Fruit fly (Drosophila melanogaster) whole organism, prepupa: ENCODE data around the gene CG10638.
A peak's percentile ranks its signal among the peaks of the same experiment; 100 is the strongest.

Source experiments
- Blimp-1 ChIP-seq: fragments of 200-800 bp; sonication (Bioruptor generic); optimal IDR thresholded peaks from 3 replicates; lab custom pipeline; 2017; ENCODE audit warnings: missing biosample characterization, missing genetic modification characterization, mild to moderate bottlenecking, moderate library complexity, missing genetic modification reagents
- CG10631 ChIP-seq: fragments of 200-800 bp; sonication (Bioruptor generic); optimal IDR thresholded peaks from 2 replicates; lab custom pipeline; 2016; ENCODE audit warnings: missing biosample characterization, missing genetic modification characterization
- CG11762 ChIP-seq: fragments of 200-800 bp; sonication (Bioruptor generic); optimal IDR thresholded peaks from 3 replicates; lab custom pipeline; 2016; ENCODE audit warnings: missing biosample characterization, missing genetic modification characterization; ENCODE audit not compliant: insufficient read depth
- CG1621 ChIP-seq: fragments of 200-800 bp; sonication (Bioruptor generic); optimal IDR thresholded peaks from 3 replicates; lab custom pipeline; 2018; ENCODE audit warnings: missing biosample characterization, mild to moderate bottlenecking, missing genetic modification characterization
- CG16779 ChIP-seq: fragments of 200-800 bp; sonication (Bioruptor generic); optimal IDR thresholded peaks from 3 replicates; lab custom pipeline; 2017; ENCODE audit warnings: missing biosample characterization, mild to moderate bottlenecking, missing genetic modification characterization
- CG3032 ChIP-seq: fragments of 200-800 bp; optimal IDR thresholded peaks from 2 replicates; lab custom pipeline; 2019; ENCODE audit warnings: missing biosample characterization, mild to moderate bottlenecking, missing genetic modification characterization, moderate library complexity
- CG31627 ChIP-seq: fragments of 200-800 bp; sonication (Bioruptor generic); optimal IDR thresholded peaks from 3 replicates; lab custom pipeline; 2016; ENCODE audit warnings: missing biosample characterization, missing genetic modification characterization
- CG34406 ChIP-seq: fragments of 200-800 bp; sonication (Bioruptor generic); optimal IDR thresholded peaks from 3 replicates; lab custom pipeline; 2016; ENCODE audit warnings: missing biosample characterization, missing genetic modification characterization
- CG3919 ChIP-seq: fragments of 200-800 bp; sonication (Bioruptor generic); optimal IDR thresholded peaks from 3 replicates; lab custom pipeline; 2016; ENCODE audit warnings: missing biosample characterization, missing genetic modification characterization
- CG4318 ChIP-seq: fragments of 200-800 bp; sonication (Bioruptor generic); optimal IDR thresholded peaks from 3 replicates; lab custom pipeline; 2017; ENCODE audit warnings: missing biosample characterization, mild to moderate bottlenecking, missing genetic modification characterization
- CG6276 ChIP-seq: fragments of 200-800 bp; sonication (Bioruptor generic); optimal IDR thresholded peaks from 2 replicates; lab custom pipeline; 2017; ENCODE audit warnings: missing biosample characterization, mild to moderate bottlenecking, missing genetic modification characterization
- CG6792 ChIP-seq: fragments of 200-800 bp; sonication (Bioruptor generic); optimal IDR thresholded peaks from 3 replicates; lab custom pipeline; 2016; ENCODE audit warnings: missing biosample characterization, missing genetic modification characterization
- CG6808 ChIP-seq: fragments of 200-800 bp; sonication (Bioruptor generic); optimal IDR thresholded peaks from 3 replicates; lab custom pipeline; 2017; ENCODE audit warnings: missing biosample characterization, missing genetic modification characterization, mild to moderate bottlenecking, moderate library complexity, missing genetic modification reagents
- CG6854 ChIP-seq: fragments of 200-800 bp; sonication (Bioruptor generic); optimal IDR thresholded peaks from 2 replicates; lab custom pipeline; 2017; ENCODE audit warnings: missing biosample characterization, mild to moderate bottlenecking, missing genetic modification characterization
- CG8119 ChIP-seq: fragments of 200-800 bp; sonication (Bioruptor generic); IDR thresholded peaks from 3 replicates; pipeline ENCODE4 v1.3.6; 2022; ENCODE audit warnings: missing biosample characterization, missing genetic modification characterization
- CG8632 ChIP-seq: fragments of 200-800 bp; sonication (Bioruptor generic); optimal IDR thresholded peaks from 3 replicates; lab custom pipeline; 2016; ENCODE audit warnings: missing biosample characterization, missing genetic modification characterization
- Eip75B ChIP-seq: fragments of 200-800 bp; sonication (Bioruptor generic); optimal IDR thresholded peaks from 3 replicates; lab custom pipeline; 2016; ENCODE audit warnings: missing biosample characterization, missing genetic modification characterization
- Eip78C ChIP-seq: fragments of 200-800 bp; sonication (Bioruptor generic); peaks from one replicate; lab custom pipeline; 2016; ENCODE audit warnings: missing biosample characterization, missing genetic modification characterization
- Eip93F ChIP-seq: fragments of 200-800 bp; sonication (Bioruptor generic); optimal IDR thresholded peaks from 2 replicates; lab custom pipeline; 2016; ENCODE audit warnings: missing biosample characterization, mild to moderate bottlenecking, missing genetic modification characterization
- Ets96B ChIP-seq: fragments of 200-800 bp; optimal IDR thresholded peaks from 2 replicates; lab custom pipeline; 2019; ENCODE audit warnings: missing biosample characterization, mild to moderate bottlenecking, missing genetic modification characterization, moderate library complexity
- Hr39 ChIP-seq: fragments of 200-800 bp; sonication (Bioruptor generic); optimal IDR thresholded peaks from 2 replicates; lab custom pipeline; 2016; ENCODE audit warnings: missing biosample characterization, missing genetic modification characterization
- Hr4 ChIP-seq: fragments of 200-800 bp; sonication (Bioruptor generic); optimal IDR thresholded peaks from 3 replicates; lab custom pipeline; 2016; ENCODE audit warnings: missing biosample characterization, missing genetic modification characterization
- Lpt ChIP-seq: fragments of 200-800 bp; sonication (Bioruptor generic); optimal IDR thresholded peaks from 3 replicates; lab custom pipeline; 2016; ENCODE audit warnings: missing biosample characterization, missing genetic modification characterization
- OdsH ChIP-seq: fragments of 200-800 bp; sonication (Bioruptor generic); optimal IDR thresholded peaks from 3 replicates; lab custom pipeline; 2016; ENCODE audit warnings: missing biosample characterization, missing genetic modification characterization
- Smox ChIP-seq: fragments of 200-800 bp; sonication (Bioruptor generic); optimal IDR thresholded peaks from 3 replicates; lab custom pipeline; 2016; ENCODE audit warnings: missing biosample characterization, missing genetic modification characterization
- Sox102F ChIP-seq: fragments of 200-800 bp; sonication (Bioruptor generic); optimal IDR thresholded peaks from 2 replicates; lab custom pipeline; 2016; ENCODE audit warnings: missing biosample characterization, mild to moderate bottlenecking, missing genetic modification characterization
- Sox14 ChIP-seq: fragments of 200-800 bp; sonication (Bioruptor generic); optimal IDR thresholded peaks from 3 replicates; lab custom pipeline; 2016; ENCODE audit warnings: missing biosample characterization, missing genetic modification characterization
- achi ChIP-seq: fragments of 200-800 bp; sonication (Bioruptor generic); optimal IDR thresholded peaks from 3 replicates; lab custom pipeline; 2016; ENCODE audit warnings: missing biosample characterization, missing genetic modification characterization
- acj6 ChIP-seq: fragments of 200-800 bp; sonication (Bioruptor generic); optimal IDR thresholded peaks from 3 replicates; lab custom pipeline; 2016; ENCODE audit warnings: missing biosample characterization, missing genetic modification characterization
- cyc ChIP-seq: fragments of 200-800 bp; sonication (Bioruptor generic); optimal IDR thresholded peaks from 3 replicates; lab custom pipeline; 2016; ENCODE audit warnings: missing biosample characterization, missing genetic modification characterization
- dac ChIP-seq: fragments of 200-800 bp; sonication (Bioruptor generic); optimal IDR thresholded peaks from 2 replicates; lab custom pipeline; 2017; ENCODE audit warnings: missing biosample characterization, mild to moderate bottlenecking, missing genetic modification characterization
- dsx ChIP-seq: fragments of 200-800 bp; optimal IDR thresholded peaks from 3 replicates; lab custom pipeline; 2019; ENCODE audit warnings: missing biosample characterization, mild to moderate bottlenecking, missing genetic modification characterization, moderate library complexity; ENCODE audit not compliant: poor library complexity, severe bottlenecking
- esn ChIP-seq: fragments of 200-800 bp; sonication (Bioruptor generic); optimal IDR thresholded peaks from 2 replicates; lab custom pipeline; 2016; ENCODE audit warnings: missing biosample characterization, mild to moderate bottlenecking, missing genetic modification characterization, moderate library complexity
- fd85E ChIP-seq: fragments of 200-800 bp; sonication (Bioruptor generic); optimal IDR thresholded peaks from 3 replicates; lab custom pipeline; 2016; ENCODE audit warnings: missing biosample characterization, missing genetic modification characterization
- fkh ChIP-seq: fragments of 200-800 bp; sonication (Bioruptor generic); optimal IDR thresholded peaks from 3 replicates; lab custom pipeline; 2017; ENCODE audit warnings: missing biosample characterization, mild to moderate bottlenecking, missing genetic modification characterization, moderate library complexity
- lz ChIP-seq: fragments of 200-800 bp; sonication (Bioruptor generic); optimal IDR thresholded peaks from 3 replicates; lab custom pipeline; 2016; ENCODE audit warnings: missing biosample characterization, missing genetic modification characterization
- salr ChIP-seq, 2 experiments: fragments of 200-800 bp; sonication (Bioruptor generic); optimal IDR thresholded peaks; 3 replicates each; lab custom pipeline; 2016 to 2018; ENCODE audit warnings: missing biosample characterization in 2 of 2, missing genetic modification characterization in 2 of 2, mild to moderate bottlenecking in 1 of 2
- svp ChIP-seq: fragments of 200-800 bp; sonication (Bioruptor generic); peaks from one replicate; lab custom pipeline; 2016; ENCODE audit warnings: missing biosample characterization, missing genetic modification characterization
- topi ChIP-seq: fragments of 200-800 bp; sonication (Bioruptor generic); optimal IDR thresholded peaks from 3 replicates; lab custom pipeline; 2016; ENCODE audit warnings: missing biosample characterization, missing genetic modification characterization
- vri ChIP-seq: fragments of 200-800 bp; sonication (Bioruptor generic); optimal IDR thresholded peaks from 3 replicates; lab custom pipeline; 2016; ENCODE audit warnings: missing biosample characterization, mild to moderate bottlenecking, missing genetic modification characterization

The CG10638 gene

dm6 chr3L:12501249-12501648, at the start of gene CG10638, which contains the start of gene CG10681:
CG10638 (minus strand) TSS chr3L:12501311.
CG10681 (plus strand) TSS chr3L:12501513.
- TF ChIP-seq CG8632 (GFP tag; lab: Kevin White, UChicago) = peak; percentile 4
- no peak for TF ChIP-seq CG11762 (GFP tag; lab: Kevin White, UChicago)
- peak; percentile 74 for TF ChIP-seq esn (GFP tag; lab: Kevin White, UChicago)
- no peak for TF ChIP-seq Smox
- TF ChIP-seq Lpt (GFP tag; lab: Kevin White, UChicago) = no peak
- peak; percentile 56 for TF ChIP-seq Hr4 (GFP tag; lab: Kevin White, UChicago)
- TF ChIP-seq lz (GFP tag; lab: Kevin White, UChicago) = peak; percentile 49
- TF ChIP-seq CG1621 (tag; lab: Kevin White, UChicago) = peak; percentile 44
- TF ChIP-seq cyc (GFP tag; lab: Kevin White, UChicago) = peak; percentile 43
- peak; percentile 38 for TF ChIP-seq CG3919 (GFP tag; lab: Kevin White, UChicago)
- TF ChIP-seq topi (GFP tag; lab: Kevin White, UChicago) = peak; percentile 59
- peak; percentile 4 for TF ChIP-seq CG6808 (GFP tag; lab: Kevin White, UChicago)
- peak; percentile 65 for TF ChIP-seq fkh (GFP tag; lab: Kevin White, UChicago)
- TF ChIP-seq dac (GFP tag; lab: Kevin White, UChicago) = no peak
- TF ChIP-seq achi = peak; percentile 41
- TF ChIP-seq CG6792 (GFP tag; lab: Kevin White, UChicago) = peak; percentile 1
- TF ChIP-seq Eip78C (GFP tag; lab: Kevin White, UChicago) = peak; percentile 88
- TF ChIP-seq dsx (GFP tag; lab: Kevin White, UChicago) = peak; percentile 13
- peak; percentile 59 for TF ChIP-seq vri (GFP tag; lab: Kevin White, UChicago)
- peak; percentile 33 for TF ChIP-seq CG6854 (GFP tag; lab: Kevin White, UChicago)
- TF ChIP-seq salr (GFP tag; optimal IDR thresholded peaks at IDR 0.05; lab: Kevin White, UChicago) = no peak
- peak; percentile 8 for TF ChIP-seq Blimp-1
- TF ChIP-seq OdsH (GFP tag; lab: Kevin White, UChicago) = peak; percentile 23
- TF ChIP-seq Eip75B (GFP tag; lab: Kevin White, UChicago) = peak; percentile 68
- TF ChIP-seq CG31627 (GFP tag; lab: Kevin White, UChicago) = peak; percentile 40
- peak; percentile 81 for TF ChIP-seq Sox14 (GFP tag; lab: Kevin White, UChicago)
- TF ChIP-seq Hr39 (GFP tag; lab: Kevin White, UChicago) = no peak
- TF ChIP-seq CG8119 (GFP tag; lab: Robert Waterston, UW) = no peak
- peak; percentile 36 for TF ChIP-seq Eip93F (GFP tag; lab: Kevin White, UChicago)
- peak; percentile 35 for TF ChIP-seq CG3032 (tag; lab: Kevin White, UChicago)
- no peak for TF ChIP-seq CG6276
- no peak for TF ChIP-seq CG16779 (tag; lab: Kevin White, UChicago)
- TF ChIP-seq CG10631 = peak; percentile 45
- no peak for TF ChIP-seq CG4318 (GFP tag; lab: Kevin White, UChicago)
- peak; percentile 34 for TF ChIP-seq CG34406 (GFP tag; lab: Kevin White, UChicago)
- peak; percentile 26 for TF ChIP-seq Ets96B (tag; lab: Kevin White, UChicago)
- peak; percentile 52 for TF ChIP-seq acj6 (GFP tag; lab: Kevin White, UChicago)
- TF ChIP-seq, all 60 proteins: peak for 27

dm6 chr3L:12549471-12549870, 48.4 kb upstream of the CG10638 start:
- TF ChIP-seq lz (GFP tag; lab: Kevin White, UChicago) (no peak), topi (GFP tag; lab: Kevin White, UChicago) (no peak), svp (GFP tag; lab: Kevin White, UChicago) (peak; percentile 58), Hr39 (GFP tag; lab: Kevin White, UChicago) (no peak), Eip78C (GFP tag; lab: Kevin White, UChicago) (peak; percentile 74), salr (GFP tag; optimal IDR thresholded peaks at IDR 0.05; lab: Kevin White, UChicago) (no peak), CG1621 (tag; lab: Kevin White, UChicago) (no peak), Sox102F (no peak), fd85E (GFP tag; lab: Kevin White, UChicago) (no peak), achi (no peak), CG31627 (GFP tag; lab: Kevin White, UChicago) (no peak)
